Worm (Caenorhabditis elegans) whole organism, L3 larva: ENCODE results near the gene tam-1.

Experiments used
- ZK546.5 ChIP-seq: sonication (generic microtip); optimal IDR thresholded peaks from 2 replicates; lab custom pipeline; 2017; ENCODE audit warnings: missing biosample characterization, missing genetic modification characterization
- ama-1 ChIP-seq: fragments of 150-350 bp; optimal IDR thresholded peaks from 2 replicates; lab custom pipeline; 2018
- fkh-2 ChIP-seq: fragments of 150-350 bp; optimal IDR thresholded peaks from 2 replicates; lab custom pipeline; 2014; ENCODE audit warnings: missing biosample characterization, missing genetic modification reagents, missing genetic modification characterization
- nhr-11 ChIP-seq: fragments of 150-350 bp; optimal IDR thresholded peaks from 2 replicates; lab custom pipeline; 2014; ENCODE audit warnings: missing biosample characterization, missing genetic modification characterization
- pha-4 ChIP-seq: fragments of 150-350 bp; optimal IDR thresholded peaks from 2 replicates; lab custom pipeline; 2014; ENCODE audit warnings: missing biosample characterization, missing genetic modification reagents, missing genetic modification characterization
- tbx-2 ChIP-seq: sonication (generic microtip); optimal IDR thresholded peaks from 2 replicates; lab custom pipeline; 2016; ENCODE audit warnings: mild to moderate bottlenecking, missing genetic modification characterization, missing compliant biosample characterization
- unc-39 ChIP-seq: sonication (generic microtip); optimal IDR thresholded peaks from 4 replicates; lab custom pipeline; 2017; ENCODE audit warnings: missing biosample characterization, missing genetic modification characterization
- unc-62 ChIP-seq: fragments of 150-350 bp; sonication (generic microtip); optimal IDR thresholded peaks from 4 replicates; lab custom pipeline; 2014; ENCODE audit warnings: missing biosample characterization, missing genetic modification reagents, missing genetic modification characterization

- no peak for TF ChIP-seq pha-4 (tag; lab: Kevin White, UChicago)
- no peak for TF ChIP-seq tbx-2 (tag; lab: Kevin White, UChicago)
- TF ChIP-seq unc-62 (GFP tag; lab: Kevin White, UChicago), result no peak
- no peak for TF ChIP-seq ama-1 (lab: Kevin White, UChicago)
- no peak for TF ChIP-seq unc-39 (tag; lab: Kevin White, UChicago)
- TF ChIP-seq fkh-2 (tag; lab: Kevin White, UChicago), result no peak
- TF ChIP-seq ZK546.5, result no peak
- no peak for TF ChIP-seq nhr-11 (tag; lab: Kevin White, UChicago)
Measured at ce11 chrV:4951434-4951833, 11.5 kb downstream of the tam-1 start, which contains the start of gene str-207.
